Fruit fly (Drosophila melanogaster): ENCODE results near the gene CG33725.
A peak's percentile ranks its signal among the peaks of the same experiment; 100 is the strongest.

CG33725 gene

DNA sequence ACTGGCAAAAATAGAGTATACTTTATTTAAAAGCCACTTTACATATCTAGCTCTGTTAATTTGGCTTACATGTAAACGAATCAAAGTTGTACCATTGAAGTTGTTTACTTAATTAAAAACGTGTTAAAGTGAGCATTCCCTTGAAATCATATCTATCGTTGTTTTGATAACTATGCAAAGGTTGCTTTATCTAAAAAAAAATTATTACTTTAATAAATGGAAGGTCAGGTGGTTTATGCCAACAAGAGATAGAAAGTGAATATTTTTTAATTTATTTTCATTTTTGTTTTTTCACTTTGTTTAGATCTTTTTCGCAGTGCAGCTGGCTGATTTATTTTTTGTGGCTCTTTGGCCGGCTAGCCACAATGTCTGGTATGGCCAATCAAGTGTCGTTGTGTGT is 508 bp downstream of the CG33725 start (continued):
- TF ChIP-seq Fer2 (tag; optimal IDR thresholded peaks at IDR 0.05) (peak; percentile 27), NC2α (GFP tag; optimal IDR thresholded peaks at IDR 0.05) (peak; percentile 5), CG18619 (GFP tag; optimal IDR thresholded peaks at IDR 0.05) (peak; percentile 69), slbo (GFP tag; IDR thresholded peaks at IDR 0.05) (peak; percentile 68), CG7786 (GFP tag; optimal IDR thresholded peaks at IDR 0.05) (peak; percentile 1), Side (GFP tag; optimal IDR thresholded peaks at IDR 0.05) (peak; percentile 23), CG3163 (GFP tag; optimal IDR thresholded peaks at IDR 0.05) (no peak), CG15073 (GFP tag; optimal IDR thresholded peaks at IDR 0.05) (no peak), CG4360 (GFP tag; IDR thresholded peaks at IDR 0.05) (no peak), CG12942 (GFP tag; optimal IDR thresholded peaks at IDR 0.05) (peak; percentile 64), CG7987 (GFP tag; optimal IDR thresholded peaks at IDR 0.05) (no peak), Dfd (GFP tag; optimal IDR thresholded peaks at IDR 0.05) (peak in 1 of 2 experiments; percentile 1), CG13424 (tag; optimal IDR thresholded peaks at IDR 0.05) (peak; percentile 82), ci (GFP tag; IDR thresholded peaks at IDR 0.05) (peak; percentile 51; the same call in 1 of the 3 replicates), CG8089 (GFP tag; optimal IDR thresholded peaks at IDR 0.05) (peak; percentile 32), CG18764 (GFP tag; optimal IDR thresholded peaks at IDR 0.05) (peak; percentile 20), Hr51 (GFP tag; optimal IDR thresholded peaks at IDR 0.05) (peak; percentile 12 to 91), CG16863 (GFP tag; optimal IDR thresholded peaks at IDR 0.05) (peak; percentile 60), CG9797 (GFP tag; optimal IDR thresholded peaks at IDR 0.05) (no peak), ssp (GFP tag; IDR thresholded peaks at IDR 0.05) (peak; percentile 47), B-H1 (GFP tag; IDR thresholded peaks at IDR 0.05) (peak; percentile 66), org-1 (GFP tag; optimal IDR thresholded peaks at IDR 0.05) (peak; percentile 50), pros (GFP tag; optimal IDR thresholded peaks at IDR 0.05) (no peak), Hr78 (GFP tag; optimal IDR thresholded peaks at IDR 0.05) (peak in 1 of 2 experiments; percentile 15), CG12155 (GFP tag; optimal IDR thresholded peaks at IDR 0.05) (peak; percentile 16), BtbVII (GFP tag; optimal IDR thresholded peaks at IDR 0.05) (peak; percentile 71), E2f1 (GFP tag; IDR thresholded peaks at IDR 0.05) (peak; percentile 67), CG12391 (tag; optimal IDR thresholded peaks at IDR 0.05) (peak; percentile 81), Hr39 (optimal IDR thresholded peaks at IDR 0.05) (no peak), emc (GFP tag; optimal IDR thresholded peaks at IDR 0.05) (no peak), ken (GFP tag; IDR thresholded peaks at IDR 0.05) (peak; percentile 27; the same call in 1 of the 3 replicates), CG15269 (tag; optimal IDR thresholded peaks at IDR 0.05) (peak; percentile 88), CG15601 (tag; optimal IDR thresholded peaks at IDR 0.05) (peak; percentile 49), CkIIα-i1 (GFP tag; IDR thresholded peaks at IDR 0.05) (no peak), sima (GFP tag; optimal IDR thresholded peaks at IDR 0.05) (no peak), br (optimal IDR thresholded peaks at IDR 0.05) (no peak), wor (GFP tag; IDR thresholded peaks at IDR 0.05) (peak; percentile 25; the same call in 1 of the 2 replicates), CG2712 (tag; optimal IDR thresholded peaks at IDR 0.05) (peak; percentile 86), Bdp1 (GFP tag; optimal IDR thresholded peaks at IDR 0.05) (peak; percentile 40), dimm (GFP tag; IDR thresholded peaks at IDR 0.05) (peak; percentile 43; the same call in 1 of the 2 replicates), D (optimal IDR thresholded peaks at IDR 0.05) (no peak), D (GFP tag; optimal IDR thresholded peaks at IDR 0.05) (peak; percentile 84), CG5245 (GFP tag; optimal IDR thresholded peaks at IDR 0.05) (peak; percentile 36), tll (GFP tag; optimal IDR thresholded peaks at IDR 0.05) (no peak), sens-2 (GFP tag; IDR thresholded peaks at IDR 0.05) (peak; percentile 32; the same call in 1 of the 2 replicates), Chrac-16 (GFP tag; optimal IDR thresholded peaks at IDR 0.05) (peak; percentile 61), salm (tag; optimal IDR thresholded peaks at IDR 0.05) (peak; percentile 36), Hey (tag; optimal IDR thresholded peaks at IDR 0.05) (no peak), phol (tag; optimal IDR thresholded peaks at IDR 0.05) (peak; percentile 86), danr (GFP tag; IDR thresholded peaks at IDR 0.05) (no peak), pnt (GFP tag; optimal IDR thresholded peaks at IDR 0.05) (peak; percentile 32), exex (tag; optimal IDR thresholded peaks at IDR 0.05) (peak; percentile 32)
